Worm (Caenorhabditis elegans) whole organism, L2 larva: Measurements from ENCODE around the gene lbp-7.
A peak's percentile ranks its signal among the peaks of the same experiment; 100 is the strongest.

Experiments
- C34F6.9 ChIP-seq: fragments of 150-350 bp; optimal IDR thresholded peaks from 2 replicates; lab custom pipeline; 2014; ENCODE audit warnings: missing biosample characterization, missing genetic modification characterization
- F13H6.1 ChIP-seq: sonication (generic microtip); optimal IDR thresholded peaks from 2 replicates; lab custom pipeline; 2016; ENCODE audit warnings: missing genetic modification characterization, missing compliant biosample characterization
- R02D3.7 ChIP-seq: fragments of 150-350 bp; optimal IDR thresholded peaks from 2 replicates; lab custom pipeline; 2014; ENCODE audit warnings: missing biosample characterization, missing genetic modification characterization
- Y55F3AM.14 ChIP-seq: fragments of 200-800 bp; sonication (Bioruptor generic); optimal IDR thresholded peaks from 2 replicates; lab custom pipeline; 2018; ENCODE audit warnings: mild to moderate bottlenecking, missing genetic modification characterization, missing compliant biosample characterization
- ZK546.5 ChIP-seq: sonication (generic microtip); optimal IDR thresholded peaks from 2 replicates; lab custom pipeline; 2017; ENCODE audit warnings: missing biosample characterization, missing genetic modification characterization
- aly-2 ChIP-seq: fragments of 150-350 bp; optimal IDR thresholded peaks from 2 replicates; lab custom pipeline; 2014; ENCODE audit warnings: missing biosample characterization, missing genetic modification characterization
- ama-1 ChIP-seq: fragments of 150-350 bp; optimal IDR thresholded peaks from 2 replicates; lab custom pipeline; 2018; ENCODE audit warnings: inconsistent platforms
- blmp-1 ChIP-seq: sonication (generic microtip); optimal IDR thresholded peaks from 2 replicates; lab custom pipeline; 2017; ENCODE audit warnings: missing genetic modification characterization, mild to moderate bottlenecking, missing compliant biosample characterization, antibody characterized with exemption, moderate library complexity; ENCODE audit not compliant: insufficient read depth
- ceh-16 ChIP-seq: fragments of 150-350 bp; optimal IDR thresholded peaks from 2 replicates; lab custom pipeline; 2014; ENCODE audit warnings: missing biosample characterization, missing genetic modification characterization
- crh-2 ChIP-seq: sonication (generic microtip); optimal IDR thresholded peaks from 2 replicates; lab custom pipeline; 2017; ENCODE audit warnings: missing biosample characterization, missing genetic modification characterization
- egl-27 ChIP-seq: sonication (generic microtip); optimal IDR thresholded peaks from 3 replicates; lab custom pipeline; 2017; ENCODE audit warnings: missing biosample characterization, missing genetic modification reagents, missing genetic modification characterization
- fos-1 ChIP-seq: fragments of 150-350 bp; optimal IDR thresholded peaks from 2 replicates; lab custom pipeline; 2014; ENCODE audit warnings: missing biosample characterization, missing genetic modification characterization
- gmeb-1 ChIP-seq: fragments of 150-350 bp; optimal IDR thresholded peaks from 2 replicates; lab custom pipeline; 2014; ENCODE audit warnings: missing biosample characterization, missing genetic modification characterization
- lin-11 ChIP-seq: fragments of 150-350 bp; sonication (generic microtip); optimal IDR thresholded peaks from 2 replicates; lab custom pipeline; 2014; ENCODE audit warnings: missing biosample characterization, missing genetic modification characterization, inconsistent platforms, mixed read lengths
- lin-13 ChIP-seq: fragments of 150-350 bp; optimal IDR thresholded peaks from 2 replicates; lab custom pipeline; 2014; ENCODE audit warnings: missing biosample characterization, missing genetic modification reagents, missing genetic modification characterization
- lsy-2 ChIP-seq, 2 experiments: fragments of 150-350 bp in 1 of 2; sonication (generic microtip) in 1 of 2; optimal IDR thresholded peaks; 2 replicates each; lab custom pipeline; 2014 to 2017; ENCODE audit warnings: missing biosample characterization in 2 of 2, missing genetic modification characterization in 2 of 2
- mab-5 ChIP-seq: fragments of 150-350 bp; optimal IDR thresholded peaks from 2 replicates; lab custom pipeline; 2014; ENCODE audit warnings: missing biosample characterization, missing genetic modification characterization
- mdl-1 ChIP-seq, 2 experiments: fragments of 150-350 bp in 1 of 2; sonication (generic microtip) in 1 of 2; optimal IDR thresholded peaks; 2 replicates each; lab custom pipeline; 2017; ENCODE audit warnings: missing biosample characterization in 2 of 2, missing genetic modification characterization in 2 of 2
- nhr-10 ChIP-seq: sonication (generic microtip); optimal IDR thresholded peaks from 2 replicates; lab custom pipeline; 2017; ENCODE audit warnings: missing biosample characterization, missing genetic modification characterization
- nhr-11 ChIP-seq: fragments of 150-350 bp; optimal IDR thresholded peaks from 2 replicates; lab custom pipeline; 2014; ENCODE audit warnings: missing biosample characterization, missing genetic modification characterization
- nhr-12 ChIP-seq: fragments of 150-350 bp; optimal IDR thresholded peaks from 2 replicates; lab custom pipeline; 2014; ENCODE audit warnings: missing biosample characterization, missing genetic modification characterization
- nhr-129 ChIP-seq: fragments of 150-350 bp; optimal IDR thresholded peaks from 2 replicates; lab custom pipeline; 2014; ENCODE audit warnings: missing biosample characterization, missing genetic modification characterization
- nhr-21 ChIP-seq: fragments of 150-350 bp; optimal IDR thresholded peaks from 2 replicates; lab custom pipeline; 2014; ENCODE audit warnings: missing biosample characterization, missing genetic modification characterization
- nhr-25 ChIP-seq: fragments of 150-350 bp; sonication (generic microtip); optimal IDR thresholded peaks from 3 replicates; lab custom pipeline; 2014; ENCODE audit warnings: missing biosample characterization, missing genetic modification characterization
- nhr-6 ChIP-seq: fragments of 150-350 bp; optimal IDR thresholded peaks from 2 replicates; lab custom pipeline; 2014; ENCODE audit warnings: missing biosample characterization, missing genetic modification characterization
- nhr-77 ChIP-seq: fragments of 150-350 bp; optimal IDR thresholded peaks from 2 replicates; lab custom pipeline; 2014; ENCODE audit warnings: missing biosample characterization, missing genetic modification characterization
- sem-4 ChIP-seq: fragments of 150-350 bp; optimal IDR thresholded peaks from 2 replicates; lab custom pipeline; 2014; ENCODE audit warnings: missing biosample characterization, missing genetic modification reagents, missing genetic modification characterization
- sma-3 ChIP-seq: sonication (generic microtip); optimal IDR thresholded peaks from 2 replicates; lab custom pipeline; 2016; ENCODE audit warnings: missing genetic modification reagents, missing genetic modification characterization, missing compliant biosample characterization
- sma-9 ChIP-seq, 2 experiments: fragments of 150-350 bp in 1 of 2; sonication (generic microtip) in 1 of 2; optimal IDR thresholded peaks; 2 replicates each; lab custom pipeline; 2014 to 2016; ENCODE audit warnings: missing genetic modification characterization in 2 of 2, mild to moderate bottlenecking in 1 of 2, missing biosample characterization in 1 of 2, missing compliant biosample characterization in 1 of 2, missing genetic modification reagents in 1 of 2, moderate library complexity in 1 of 2
- snpc-4 ChIP-seq: fragments of 150-350 bp; optimal IDR thresholded peaks from 2 replicates; lab custom pipeline; 2014; ENCODE audit warnings: missing biosample characterization, missing genetic modification characterization
- unc-39 ChIP-seq: fragments of 150-350 bp; optimal IDR thresholded peaks from 2 replicates; lab custom pipeline; 2014; ENCODE audit warnings: missing biosample characterization, missing genetic modification characterization
- unc-55 ChIP-seq: fragments of 150-350 bp; sonication (generic microtip); optimal IDR thresholded peaks from 3 replicates; lab custom pipeline; 2014; ENCODE audit warnings: missing biosample characterization, missing genetic modification reagents, missing genetic modification characterization
- unc-62 ChIP-seq: fragments of 150-350 bp; optimal IDR thresholded peaks from 2 replicates; lab custom pipeline; 2014; ENCODE audit warnings: missing biosample characterization, missing genetic modification reagents, missing genetic modification characterization
- ztf-4 ChIP-seq: fragments of 150-350 bp; optimal IDR thresholded peaks from 2 replicates; lab custom pipeline; 2014; ENCODE audit warnings: missing biosample characterization, missing genetic modification characterization

lbp-7 gene

DNA sequence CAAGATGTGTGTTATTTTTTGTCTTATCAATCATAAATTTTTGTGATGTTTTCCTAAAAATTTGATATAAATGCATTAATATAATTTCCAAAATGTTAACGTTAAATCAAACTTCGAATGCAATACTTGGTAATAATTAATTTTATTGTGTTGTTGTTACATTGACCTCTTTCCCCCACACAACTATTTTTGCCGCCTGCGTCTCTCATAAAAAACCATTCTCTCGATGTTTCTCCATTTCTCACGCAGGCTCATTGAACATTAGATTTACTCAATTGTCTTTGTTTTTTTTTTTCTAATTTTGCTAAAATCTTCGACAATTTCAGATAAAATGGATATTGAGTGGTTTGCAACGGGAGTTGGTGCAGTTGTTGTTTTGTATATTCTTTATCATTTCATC is 26.8 kb downstream of the lbp-7 start, which contains the start of gene stdh-1:
stdh-1 (plus strand) TSS at position 327 of the 400 bp plus-strand sequence.
- TF ChIP-seq nhr-129 (tag; lab: Kevin White, UChicago) (peak; percentile 21), sma-9 (GFP tag; optimal IDR thresholded peaks at IDR 0.05; lab: Kevin White, UChicago) (peak; percentile 28), sma-9 (tag; optimal IDR thresholded peaks at IDR 0.05; lab: Kevin White, UChicago) (no peak), C34F6.9 (tag; lab: Kevin White, UChicago) (peak; percentile 34), ceh-16 (tag; lab: Kevin White, UChicago) (no peak), egl-27 (no peak), nhr-21 (tag; lab: Kevin White, UChicago) (peak; percentile 4), nhr-11 (tag; lab: Kevin White, UChicago) (no peak)

DNA sequence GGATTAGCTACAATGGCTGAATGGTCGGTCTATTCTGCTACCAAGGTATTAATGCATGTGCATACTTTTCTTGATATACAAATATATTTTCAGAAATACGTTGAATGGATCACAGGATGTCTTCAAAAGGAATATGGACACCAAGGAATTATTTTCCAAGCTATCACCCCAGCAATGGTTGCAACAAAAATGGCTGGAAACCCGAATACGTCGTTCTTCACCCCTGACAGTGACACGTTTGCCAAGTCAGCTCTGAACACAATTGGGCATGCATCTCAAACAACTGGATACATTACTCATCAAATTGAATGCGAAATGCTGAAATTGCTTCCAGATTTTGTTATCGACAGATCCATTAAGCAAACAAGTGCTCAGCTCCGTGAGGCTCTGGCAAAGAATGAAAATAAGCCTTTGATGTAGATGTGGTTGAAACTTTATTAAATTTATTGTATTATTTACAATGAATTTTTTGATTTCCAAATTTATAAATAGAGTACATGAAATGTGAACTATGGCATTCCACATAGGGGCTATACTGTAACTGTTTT is 28.3 kb downstream of the lbp-7 start:
- TF ChIP-seq nhr-25 (peak; percentile 22), nhr-12 (tag; lab: Kevin White, UChicago) (peak; percentile 35), ama-1 (lab: Kevin White, UChicago) (peak; percentile 96), nhr-129 (tag; lab: Kevin White, UChicago) (peak; percentile 58), mdl-1 (tag; optimal IDR thresholded peaks at IDR 0.05; lab: Kevin White, UChicago) (no peak), crh-2 (tag; lab: Kevin White, UChicago) (peak; percentile 62), Y55F3AM.14 (GFP tag; lab: Kevin White, UChicago) (peak; percentile 47), gmeb-1 (tag; lab: Kevin White, UChicago) (peak; percentile 64), nhr-77 (tag; lab: Kevin White, UChicago) (no peak), sem-4 (tag; lab: Kevin White, UChicago) (peak; percentile 17), F13H6.1 (tag; lab: Kevin White, UChicago) (peak; percentile 11), unc-39 (tag; lab: Kevin White, UChicago) (no peak), unc-62 (no peak), C34F6.9 (tag; lab: Kevin White, UChicago) (peak; percentile 21), sma-3 (GFP tag; lab: Kevin White, UChicago) (peak; percentile 62), lin-13 (GFP tag; lab: Kevin White, UChicago) (peak; percentile 49), nhr-21 (tag; lab: Kevin White, UChicago) (peak; percentile 46), ztf-4 (peak; percentile 53), lsy-2 (tag; optimal IDR thresholded peaks at IDR 0.05; lab: Kevin White, UChicago) (peak in 1 of 2 experiments; percentile 60), sma-9 (GFP tag; optimal IDR thresholded peaks at IDR 0.05; lab: Kevin White, UChicago) (peak; percentile 42), sma-9 (tag; optimal IDR thresholded peaks at IDR 0.05; lab: Kevin White, UChicago) (no peak)

ce11 chrV:13908120-13908915 is 29.0 kb downstream of the lbp-7 start:
- no peak for TF ChIP-seq ZK546.5 (tag; lab: Kevin White, UChicago)
- TF ChIP-seq lsy-2 (tag; optimal IDR thresholded peaks at IDR 0.05; lab: Kevin White, UChicago), result peak in 1 of 2 experiments; percentile 38
- TF ChIP-seq R02D3.7 (tag; lab: Kevin White, UChicago), result no peak
- TF ChIP-seq aly-2, result no peak
- TF ChIP-seq nhr-6 (tag; lab: Kevin White, UChicago), result no peak
- no peak for TF ChIP-seq lin-11 (tag; lab: Kevin White, UChicago)
- no peak for TF ChIP-seq unc-55 (GFP tag; lab: Kevin White, UChicago)
- no peak for TF ChIP-seq nhr-77 (tag; lab: Kevin White, UChicago)
- TF ChIP-seq mdl-1 (tag; optimal IDR thresholded peaks at IDR 0.05; lab: Kevin White, UChicago), result no peak
- TF ChIP-seq sem-4 (tag; lab: Kevin White, UChicago), result no peak
- TF ChIP-seq snpc-4 (tag; lab: Kevin White, UChicago), result no peak
- TF ChIP-seq ama-1 (lab: Kevin White, UChicago), result peak; percentile 92
- no peak for TF ChIP-seq gmeb-1 (tag; lab: Kevin White, UChicago)
- no peak for TF ChIP-seq F13H6.1 (tag; lab: Kevin White, UChicago)
- no peak for TF ChIP-seq unc-62
- TF ChIP-seq ceh-16 (tag; lab: Kevin White, UChicago), result no peak
- TF ChIP-seq sma-9 (GFP tag; optimal IDR thresholded peaks at IDR 0.05; lab: Kevin White, UChicago), result peak; percentile 8
- no peak for TF ChIP-seq sma-9 (tag; optimal IDR thresholded peaks at IDR 0.05; lab: Kevin White, UChicago)
- TF ChIP-seq Y55F3AM.14 (GFP tag; lab: Kevin White, UChicago), result peak; percentile 29
- TF ChIP-seq mab-5 (tag; lab: Kevin White, UChicago), result no peak
- no peak for TF ChIP-seq fos-1 (tag; lab: Kevin White, UChicago)
- TF ChIP-seq ztf-4, result peak; percentile 66
- no peak for TF ChIP-seq nhr-11 (tag; lab: Kevin White, UChicago)
- no peak for TF ChIP-seq nhr-10 (tag; lab: Kevin White, UChicago)
- no peak for TF ChIP-seq blmp-1 (tag; lab: Kevin White, UChicago)
- TF ChIP-seq lin-13 (GFP tag; lab: Kevin White, UChicago), result no peak
